Worm (Caenorhabditis elegans) whole organism, late embryonic: ENCODE results near the gene C54D10.3.
A peak's percentile ranks its signal among the peaks of the same experiment; 100 is the strongest.

Source experiments
- C08G9.2 ChIP-seq: sonication (generic microtip); optimal IDR thresholded peaks from 2 replicates; lab custom pipeline; 2016; ENCODE audit warnings: mild to moderate bottlenecking, missing genetic modification characterization, moderate library complexity, missing compliant biosample characterization
- F13H6.1 ChIP-seq: sonication (generic microtip); optimal IDR thresholded peaks from 2 replicates; lab custom pipeline; 2016; ENCODE audit warnings: missing genetic modification characterization, missing compliant biosample characterization
- K02D7.2 ChIP-seq: sonication (generic microtip); optimal IDR thresholded peaks from 2 replicates; lab custom pipeline; 2017; ENCODE audit warnings: mild to moderate bottlenecking, missing genetic modification characterization, missing compliant biosample characterization
- Y22D7AL.16 ChIP-seq: sonication (generic microtip); optimal IDR thresholded peaks from 2 replicates; lab custom pipeline; 2016; ENCODE audit warnings: missing genetic modification characterization, missing compliant biosample characterization
- ahr-1 ChIP-seq: sonication (generic microtip); optimal IDR thresholded peaks from 2 replicates; lab custom pipeline; 2016; ENCODE audit warnings: missing genetic modification characterization, missing compliant biosample characterization
- ama-1 ChIP-seq: fragments of 150-350 bp; optimal IDR thresholded peaks from 2 replicates; lab custom pipeline; 2014
- ceh-18 ChIP-seq: sonication (generic microtip); optimal IDR thresholded peaks from 2 replicates; lab custom pipeline; 2016; ENCODE audit warnings: missing genetic modification characterization, missing compliant biosample characterization
- ceh-19 ChIP-seq: fragments of 200-800 bp; sonication (Bioruptor generic); optimal IDR thresholded peaks from 2 replicates; lab custom pipeline; 2018; ENCODE audit warnings: mild to moderate bottlenecking, missing genetic modification characterization, missing compliant biosample characterization
- ceh-2 ChIP-seq: sonication (generic microtip); optimal IDR thresholded peaks from 2 replicates; lab custom pipeline; 2016; ENCODE audit warnings: missing genotype, missing genetic modification characterization, missing compliant biosample characterization
- ceh-30 ChIP-seq: fragments of 150-350 bp; optimal IDR thresholded peaks from 2 replicates; lab custom pipeline; 2014; ENCODE audit warnings: missing biosample characterization, missing genetic modification characterization
- ceh-31 ChIP-seq: sonication (generic microtip); optimal IDR thresholded peaks from 2 replicates; lab custom pipeline; 2016; ENCODE audit warnings: missing genetic modification characterization, missing compliant biosample characterization
- ceh-45 ChIP-seq: fragments of 200-800 bp; sonication (Bioruptor generic); IDR thresholded peaks from 2 replicates; pipeline ENCODE4 v1.3.6; 2022; ENCODE audit warnings: missing genetic modification reagents, missing genetic modification characterization, missing compliant biosample characterization
- ceh-48 ChIP-seq: sonication (generic microtip); optimal IDR thresholded peaks from 2 replicates; lab custom pipeline; 2016; ENCODE audit warnings: missing genetic modification characterization, inconsistent platforms, missing compliant biosample characterization
- ceh-6 ChIP-seq: fragments of 200-800 bp; sonication (Bioruptor generic); optimal IDR thresholded peaks from 2 replicates; lab custom pipeline; 2018; ENCODE audit warnings: mild to moderate bottlenecking, missing genetic modification characterization, missing compliant biosample characterization
- ceh-9 ChIP-seq: sonication (generic microtip); optimal IDR thresholded peaks from 2 replicates; lab custom pipeline; 2016; ENCODE audit warnings: mild to moderate bottlenecking, missing genetic modification characterization, inconsistent platforms, missing compliant biosample characterization
- dmd-4 ChIP-seq: sonication (generic microtip); optimal IDR thresholded peaks from 2 replicates; lab custom pipeline; 2016; ENCODE audit warnings: borderline replicate concordance, missing genetic modification characterization, missing compliant biosample characterization
- elt-2 ChIP-seq: sonication (generic microtip); optimal IDR thresholded peaks from 2 replicates; lab custom pipeline; 2016; ENCODE audit warnings: missing genetic modification reagents, missing genetic modification characterization, missing compliant biosample characterization
- elt-4 ChIP-seq: sonication (generic microtip); optimal IDR thresholded peaks from 2 replicates; lab custom pipeline; 2016; ENCODE audit warnings: missing genetic modification characterization, missing compliant biosample characterization
- ets-4 ChIP-seq: sonication (generic microtip); optimal IDR thresholded peaks from 2 replicates; lab custom pipeline; 2016; ENCODE audit warnings: missing genetic modification characterization, missing compliant biosample characterization
- eyg-1 ChIP-seq: sonication (generic microtip); optimal IDR thresholded peaks from 2 replicates; lab custom pipeline; 2016; ENCODE audit warnings: missing genotype, missing genetic modification characterization, missing compliant biosample characterization
- fax-1 ChIP-seq: sonication (generic microtip); optimal IDR thresholded peaks from 2 replicates; lab custom pipeline; 2016; ENCODE audit warnings: missing genotype, missing genetic modification characterization, missing compliant biosample characterization
- gmeb-2 ChIP-seq: sonication (generic microtip); optimal IDR thresholded peaks from 2 replicates; lab custom pipeline; 2016; ENCODE audit warnings: missing genetic modification characterization, inconsistent platforms, missing compliant biosample characterization
- hlh-13 ChIP-seq: fragments of 200-800 bp; sonication (Bioruptor generic); optimal IDR thresholded peaks from 2 replicates; lab custom pipeline; 2018; ENCODE audit warnings: mild to moderate bottlenecking, missing genetic modification characterization, missing compliant biosample characterization
- hlh-15 ChIP-seq: sonication (generic microtip); optimal IDR thresholded peaks from 2 replicates; lab custom pipeline; 2016; ENCODE audit warnings: missing genetic modification characterization, missing compliant biosample characterization
- hlh-8 ChIP-seq: sonication (generic microtip); optimal IDR thresholded peaks from 2 replicates; lab custom pipeline; 2016; ENCODE audit warnings: missing genotype, missing genetic modification characterization, missing compliant biosample characterization
- lim-6 ChIP-seq: sonication (generic microtip); optimal IDR thresholded peaks from 2 replicates; lab custom pipeline; 2016; ENCODE audit warnings: missing genetic modification characterization, missing compliant biosample characterization
- lin-11 ChIP-seq: fragments of 200-800 bp; sonication (Bioruptor generic); optimal IDR thresholded peaks from 2 replicates; lab custom pipeline; 2018; ENCODE audit warnings: mild to moderate bottlenecking, missing genetic modification characterization, missing compliant biosample characterization
- madf-2 ChIP-seq: sonication (generic microtip); optimal IDR thresholded peaks from 2 replicates; lab custom pipeline; 2017; ENCODE audit warnings: missing genetic modification characterization, missing compliant biosample characterization
- mec-3 ChIP-seq: sonication (generic microtip); optimal IDR thresholded peaks from 2 replicates; lab custom pipeline; 2016; ENCODE audit warnings: borderline replicate concordance, missing genetic modification characterization, missing compliant biosample characterization
- nfya-1 ChIP-seq: sonication (generic microtip); optimal IDR thresholded peaks from 2 replicates; lab custom pipeline; 2017; ENCODE audit warnings: missing genetic modification characterization, mild to moderate bottlenecking, missing compliant biosample characterization, antibody characterized with exemption, moderate library complexity
- nhr-11 ChIP-seq: fragments of 150-350 bp; optimal IDR thresholded peaks from 2 replicates; lab custom pipeline; 2014; ENCODE audit warnings: missing biosample characterization, missing genetic modification characterization
- nhr-232 ChIP-seq: sonication (generic microtip); optimal IDR thresholded peaks from 2 replicates; lab custom pipeline; 2016; ENCODE audit warnings: missing genetic modification characterization, missing compliant biosample characterization
- npax-4 ChIP-seq: sonication (generic microtip); optimal IDR thresholded peaks from 2 replicates; lab custom pipeline; 2016; ENCODE audit warnings: missing genetic modification characterization, missing compliant biosample characterization
- odd-2 ChIP-seq: sonication (generic microtip); optimal IDR thresholded peaks from 2 replicates; lab custom pipeline; 2017; ENCODE audit warnings: antibody characterized with exemption, mild to moderate bottlenecking, missing genetic modification characterization, missing compliant biosample characterization
- pax-1 ChIP-seq: fragments of 150-350 bp; optimal IDR thresholded peaks from 2 replicates; lab custom pipeline; 2014; ENCODE audit warnings: missing biosample characterization, missing genetic modification characterization
- pha-2 ChIP-seq: sonication (generic microtip); optimal IDR thresholded peaks from 2 replicates; lab custom pipeline; 2017; ENCODE audit warnings: mild to moderate bottlenecking, missing genetic modification characterization, missing compliant biosample characterization
- pha-4 ChIP-seq: fragments of 150-350 bp; optimal IDR thresholded peaks from 2 replicates; lab custom pipeline; 2018; ENCODE audit warnings: missing biosample characterization, missing genetic modification reagents, missing genetic modification characterization
- pqm-1 ChIP-seq: sonication (generic microtip); optimal IDR thresholded peaks from 2 replicates; lab custom pipeline; 2016; ENCODE audit warnings: missing genetic modification characterization, missing compliant biosample characterization
- ref-2 ChIP-seq: sonication (generic microtip); optimal IDR thresholded peaks from 2 replicates; lab custom pipeline; 2016; ENCODE audit warnings: missing genetic modification characterization, missing compliant biosample characterization
- rnt-1 ChIP-seq: sonication (generic microtip); optimal IDR thresholded peaks from 2 replicates; lab custom pipeline; 2016; ENCODE audit warnings: missing genetic modification characterization, missing compliant biosample characterization
- sdc-2 ChIP-seq: sonication (generic microtip); optimal IDR thresholded peaks from 2 replicates; lab custom pipeline; 2016; ENCODE audit warnings: missing genotype, missing genetic modification characterization, missing compliant biosample characterization
- sox-2 ChIP-seq: fragments of 200-800 bp; sonication (Bioruptor generic); IDR thresholded peaks from 2 replicates; pipeline ENCODE4 v1.3.6; 2022; ENCODE audit warnings: missing genetic modification reagents, missing genetic modification characterization, missing compliant biosample characterization
- sox-4 ChIP-seq: sonication (generic microtip); optimal IDR thresholded peaks from 2 replicates; lab custom pipeline; 2017; ENCODE audit warnings: mild to moderate bottlenecking, missing genetic modification characterization, inconsistent platforms, missing compliant biosample characterization
- syd-9 ChIP-seq: sonication (generic microtip); optimal IDR thresholded peaks from 2 replicates; lab custom pipeline; 2016; ENCODE audit warnings: mild to moderate bottlenecking, missing genetic modification characterization, moderate library complexity, missing compliant biosample characterization
- tbx-2 ChIP-seq: sonication (generic microtip); optimal IDR thresholded peaks from 2 replicates; lab custom pipeline; 2016; ENCODE audit warnings: missing genetic modification characterization, missing compliant biosample characterization
- tbx-7 ChIP-seq: sonication (generic microtip); optimal IDR thresholded peaks from 2 replicates; lab custom pipeline; 2016; ENCODE audit warnings: missing genotype, missing genetic modification characterization, missing compliant biosample characterization
- ttx-3 ChIP-seq: sonication (generic microtip); optimal IDR thresholded peaks from 2 replicates; lab custom pipeline; 2016; ENCODE audit warnings: missing genetic modification reagents, missing genetic modification characterization, missing compliant biosample characterization
- unc-3 ChIP-seq, 2 experiments: fragments of 200-800 bp in 1 of 2; sonication (Bioruptor generic) in 1 of 2; sonication (generic microtip) in 1 of 2; conservative IDR thresholded peaks in 1 of 2; optimal IDR thresholded peaks in 1 of 2; 2 replicates each; pipeline versions ENCODE4 v1.3.6 to Lab custom; 2016 to 2022; ENCODE audit warnings: missing compliant biosample characterization in 2 of 2, missing genetic modification characterization in 2 of 2, missing genetic modification reagents in 1 of 2
- unc-42 ChIP-seq: sonication (generic microtip); optimal IDR thresholded peaks from 2 replicates; lab custom pipeline; 2016; ENCODE audit warnings: missing genotype, missing genetic modification characterization, missing compliant biosample characterization
- unc-55 ChIP-seq: sonication (generic microtip); optimal IDR thresholded peaks from 2 replicates; lab custom pipeline; 2017; ENCODE audit warnings: missing biosample characterization, missing genetic modification reagents, missing genetic modification characterization
- unc-86 ChIP-seq: sonication (generic microtip); optimal IDR thresholded peaks from 2 replicates; lab custom pipeline; 2016; ENCODE audit warnings: missing genetic modification characterization, missing compliant biosample characterization

The C54D10.3 gene

ce11 chrV:12462908-12463307 is 44.5 kb downstream of the C54D10.3 start, which contains the start of gene egl-10:
Gene egl-10, minus strand, starts transcription at chrV:12463008.
- TF ChIP-seq unc-42 (tag; lab: Kevin White, UChicago) (no peak), pqm-1 (tag; lab: Kevin White, UChicago) (no peak), hlh-8 (no peak), ceh-2 (no peak), ama-1 (no peak), F13H6.1 (no peak), dmd-4 (tag; lab: Kevin White, UChicago) (no peak), ceh-6 (GFP tag; lab: Kevin White, UChicago) (no peak)

ce11 chrV:12465399-12465798 is 47.0 kb downstream of the C54D10.3 start:
- TF ChIP-seq tbx-2 (tag; lab: Kevin White, UChicago): peak; percentile 83
- TF ChIP-seq ttx-3: no peak
- no peak for TF ChIP-seq odd-2
- TF ChIP-seq nhr-232 (tag; lab: Kevin White, UChicago): no peak
- no peak for TF ChIP-seq sdc-2 (tag; lab: Kevin White, UChicago)
- TF ChIP-seq syd-9: peak; percentile 74
- no peak for TF ChIP-seq Y22D7AL.16
- no peak for TF ChIP-seq ceh-45 (GFP tag; lab: Robert Waterston, UW)
- TF ChIP-seq lin-11 (tag; lab: Kevin White, UChicago): no peak
- no peak for TF ChIP-seq unc-3 (GFP tag; conservative IDR thresholded peaks at IDR 0.05; lab: Robert Waterston, UW)
- TF ChIP-seq unc-3 (tag; optimal IDR thresholded peaks at IDR 0.05; lab: Kevin White, UChicago): peak; percentile 81
- TF ChIP-seq lim-6 (tag; lab: Kevin White, UChicago): no peak
- no peak for TF ChIP-seq sox-4
- no peak for TF ChIP-seq nhr-11 (tag; lab: Kevin White, UChicago)
- TF ChIP-seq elt-4: no peak
- TF ChIP-seq eyg-1 (tag; lab: Kevin White, UChicago): no peak
- TF ChIP-seq ceh-19 (GFP tag; lab: Kevin White, UChicago): no peak
- TF ChIP-seq ceh-6 (GFP tag; lab: Kevin White, UChicago): no peak
- TF ChIP-seq ahr-1 (tag; lab: Kevin White, UChicago): no peak
- peak; percentile 29 for TF ChIP-seq ceh-30
- no peak for TF ChIP-seq pha-2 (tag; lab: Kevin White, UChicago)
- no peak for TF ChIP-seq ama-1
- peak; percentile 67 for TF ChIP-seq ref-2 (tag; lab: Kevin White, UChicago)
- TF ChIP-seq K02D7.2 (tag; lab: Kevin White, UChicago): no peak
- peak; percentile 92 for TF ChIP-seq ceh-48 (tag; lab: Kevin White, UChicago)
- no peak for TF ChIP-seq elt-2 (tag; lab: Kevin White, UChicago)
- peak; percentile 23 for TF ChIP-seq fax-1
- TF ChIP-seq ceh-31 (tag; lab: Kevin White, UChicago): peak; percentile 88
- TF ChIP-seq ceh-9 (tag; lab: Kevin White, UChicago): no peak
- no peak for TF ChIP-seq tbx-7
- TF ChIP-seq mec-3 (tag; lab: Kevin White, UChicago): no peak
- no peak for TF ChIP-seq unc-86 (tag; lab: Kevin White, UChicago)
- no peak for TF ChIP-seq ets-4 (tag; lab: Kevin White, UChicago)
- no peak for TF ChIP-seq pha-4 (tag; lab: Kevin White, UChicago)
- peak; percentile 65 for TF ChIP-seq rnt-1 (tag; lab: Kevin White, UChicago)
- TF ChIP-seq F13H6.1: peak; percentile 43
- peak; percentile 44 for TF ChIP-seq madf-2
- TF ChIP-seq pax-1 (tag; lab: Kevin White, UChicago): no peak
- peak; percentile 91 for TF ChIP-seq ceh-18 (tag; lab: Kevin White, UChicago)
- TF ChIP-seq dmd-4 (tag; lab: Kevin White, UChicago): no peak
- TF ChIP-seq unc-42 (tag; lab: Kevin White, UChicago): peak; percentile 92
- TF ChIP-seq npax-4 (tag; lab: Kevin White, UChicago): no peak
- TF ChIP-seq unc-55 (GFP tag; lab: Kevin White, UChicago): peak; percentile 90
- no peak for TF ChIP-seq hlh-8
- no peak for TF ChIP-seq gmeb-2 (tag; lab: Kevin White, UChicago)
- TF ChIP-seq sox-2 (GFP tag; lab: Robert Waterston, UW): peak; percentile 38; the same call in 1 of the 2 replicates
- peak; percentile 75 for TF ChIP-seq nfya-1 (tag; lab: Kevin White, UChicago)
- no peak for TF ChIP-seq C08G9.2 (tag; lab: Kevin White, UChicago)
- TF ChIP-seq hlh-13: no peak
- no peak for TF ChIP-seq hlh-15 (tag; lab: Kevin White, UChicago)
- TF ChIP-seq pqm-1 (tag; lab: Kevin White, UChicago): no peak
